Fruit fly (Drosophila melanogaster) whole organism, pupa: Measurements from ENCODE around the gene Noa36.

Source experiments
- CG12605 ChIP-seq: fragments of 200-800 bp; sonication (Bioruptor generic); IDR thresholded peaks from 2 replicates; pipeline ENCODE4 v1.3.6; 2022; ENCODE audit warnings: missing biosample characterization, missing genetic modification characterization
- CG17806 ChIP-seq: fragments of 200-800 bp; sonication (Bioruptor generic); optimal IDR thresholded peaks from 2 replicates; lab custom pipeline; 2018; ENCODE audit warnings: missing biosample characterization, mild to moderate bottlenecking, missing genetic modification characterization, moderate library complexity
- CG4496 ChIP-seq: fragments of 200-800 bp; sonication (Bioruptor generic); IDR thresholded peaks from 3 replicates; pipeline ENCODE4 v1.3.6; 2022; ENCODE audit warnings: missing biosample characterization, missing genetic modification characterization
- CG9948 ChIP-seq: fragments of 200-800 bp; sonication (Bioruptor generic); optimal IDR thresholded peaks from 2 replicates; lab custom pipeline; 2018; ENCODE audit warnings: missing biosample characterization, mild to moderate bottlenecking, missing genetic modification characterization, moderate library complexity
- D1 ChIP-seq: fragments of 200-800 bp; sonication (Bioruptor generic); optimal IDR thresholded peaks from 2 replicates; lab custom pipeline; 2018; ENCODE audit warnings: missing biosample characterization, mild to moderate bottlenecking, missing genetic modification characterization, moderate library complexity
- EcR ChIP-seq: fragments of 200-800 bp; sonication (Bioruptor generic); optimal IDR thresholded peaks from 3 replicates; lab custom pipeline; 2019; ENCODE audit warnings: missing biosample characterization, missing genetic modification characterization, mild to moderate bottlenecking, moderate library complexity, missing genetic modification reagents
- Pif1B ChIP-seq: fragments of 200-800 bp; sonication (Bioruptor generic); optimal IDR thresholded peaks from 3 replicates; lab custom pipeline; 2016; ENCODE audit warnings: missing biosample characterization, missing genetic modification characterization

DNA sequence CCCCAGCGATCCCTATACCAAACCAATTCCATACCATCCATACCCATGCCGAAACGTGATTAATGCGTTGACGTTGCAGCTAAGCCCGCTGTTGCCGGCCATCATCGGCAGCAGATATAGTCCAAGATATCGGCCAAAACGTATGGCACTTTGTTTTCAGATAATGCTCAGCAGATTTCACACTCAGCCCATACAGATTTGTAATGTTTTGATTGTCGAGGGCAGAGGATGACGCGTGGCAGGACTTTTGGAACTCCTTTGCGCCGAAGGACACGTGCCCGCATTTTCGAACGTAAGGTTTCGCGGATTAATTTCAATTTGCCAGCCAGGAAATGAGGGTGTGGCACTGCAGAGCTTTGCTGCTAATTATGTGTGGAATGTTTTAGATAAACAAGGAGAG is 22.2 kb downstream of the Noa36 start:
- TF ChIP-seq CG4496 (GFP tag; lab: Robert Waterston, UW): no peak
- no peak for TF ChIP-seq EcR (GFP tag; lab: Kevin White, UChicago)
- no peak for TF ChIP-seq D1 (tag; lab: Kevin White, UChicago)
- no peak for TF ChIP-seq CG17806 (tag; lab: Kevin White, UChicago)
- no peak for TF ChIP-seq CG12605
- no peak for TF ChIP-seq CG9948 (tag; lab: Kevin White, UChicago)
- no peak for TF ChIP-seq Pif1B (GFP tag; lab: Kevin White, UChicago)
